Fruit fly (Drosophila melanogaster): ENCODE data around the gene CG14377.

The CG14377 gene

DNA sequence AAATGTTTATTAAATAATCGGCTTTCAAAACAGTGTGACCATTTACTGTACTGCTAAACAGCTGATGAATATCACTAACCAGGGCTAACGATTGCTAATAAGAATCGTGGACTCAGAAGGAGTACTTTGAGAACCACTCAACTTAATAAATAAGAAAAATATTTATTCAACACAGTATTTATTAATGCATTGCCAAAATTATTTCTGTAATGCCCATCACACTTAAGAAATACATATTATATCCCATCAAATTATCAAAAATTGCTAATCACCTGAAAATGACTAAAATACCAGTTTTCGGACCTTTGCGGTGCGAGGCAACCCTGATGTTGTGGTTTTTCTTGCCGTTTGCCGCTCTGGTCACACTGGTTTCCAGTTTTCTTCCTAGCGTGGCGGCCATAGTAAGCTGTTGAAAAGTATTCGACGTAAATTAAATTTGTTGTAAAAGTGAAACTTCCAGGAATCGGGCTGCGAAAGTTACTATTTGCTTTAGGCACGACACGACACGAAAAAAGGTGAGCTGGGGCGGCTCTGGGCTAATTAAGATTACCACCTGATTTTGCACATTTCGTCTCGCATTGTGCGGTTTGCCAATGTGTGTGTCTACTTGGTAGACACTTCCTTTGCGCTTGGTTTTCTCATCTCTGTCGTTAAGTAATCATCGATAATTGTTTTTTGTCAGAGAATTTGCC lies 15.7 kb upstream of the CG14377 start, which contains the start of the genes mRpS21 and Droj2 (continued):
- TF ChIP-seq lola (GFP tag; optimal IDR thresholded peaks at IDR 0.05), result peak in 1 of 3 experiments; percentile 58
- no peak for TF ChIP-seq ttk (GFP tag; IDR thresholded peaks at IDR 0.05)
- no peak; the same call in 1 of the 2 replicates for TF ChIP-seq CG9215 (GFP tag; IDR thresholded peaks at IDR 0.05)
- TF ChIP-seq Sry-β (GFP tag; optimal IDR thresholded peaks at IDR 0.05), result no peak
- TF ChIP-seq fd96Cb (tag; optimal IDR thresholded peaks at IDR 0.05), result peak; percentile 35
- TF ChIP-seq onecut (GFP tag; IDR thresholded peaks at IDR 0.05), result no peak
- peak; percentile 7 for TF ChIP-seq Nf-YB (GFP tag; optimal IDR thresholded peaks at IDR 0.05)
- peak; percentile 98 for TF ChIP-seq CG15514 (GFP tag; optimal IDR thresholded peaks at IDR 0.05)
- TF ChIP-seq Gsc (GFP tag; IDR thresholded peaks at IDR 0.05), result no peak
- no peak for TF ChIP-seq gcm2 (GFP tag; optimal IDR thresholded peaks at IDR 0.05)
- peak; percentile 65 for TF ChIP-seq BEAF-32 (GFP tag; optimal IDR thresholded peaks at IDR 0.05)
- peak; percentile 48 for TF ChIP-seq fd3F (GFP tag; optimal IDR thresholded peaks at IDR 0.05)
- TF ChIP-seq lab (GFP tag; optimal IDR thresholded peaks at IDR 0.05), result peak; percentile 44
- peak; percentile 41 for TF ChIP-seq Hr3 (GFP tag; optimal IDR thresholded peaks at IDR 0.05)
- no peak for TF ChIP-seq nerfin-2 (GFP tag; IDR thresholded peaks at IDR 0.05; ENCODE audit: partially characterized antibody)
- peak; percentile 52; the same call in 1 of the 2 replicates for TF ChIP-seq lmd (GFP tag; IDR thresholded peaks at IDR 0.05)
- TF ChIP-seq ro (GFP tag; IDR thresholded peaks at IDR 0.05), result no peak
- TF ChIP-seq maf-S (GFP tag; optimal IDR thresholded peaks at IDR 0.05), result no peak
- TF ChIP-seq CG7556 (GFP tag; optimal IDR thresholded peaks at IDR 0.05), result peak; percentile 22
- no peak for TF ChIP-seq H2.0 (GFP tag; IDR thresholded peaks at IDR 0.05)
- TF ChIP-seq tap (tag; optimal IDR thresholded peaks at IDR 0.05), result no peak
- peak; percentile 6 for TF ChIP-seq crc (GFP tag; optimal IDR thresholded peaks at IDR 0.05)
- no peak for TF ChIP-seq trh (GFP tag; optimal IDR thresholded peaks at IDR 0.05)
- TF ChIP-seq CG12219 (GFP tag; optimal IDR thresholded peaks at IDR 0.05), result no peak
- no peak for TF ChIP-seq CG17612 (GFP tag; IDR thresholded peaks at IDR 0.05)
- peak; percentile 40 for TF ChIP-seq CG9727 (GFP tag; optimal IDR thresholded peaks at IDR 0.05)
- TF ChIP-seq Atf6 (GFP tag; IDR thresholded peaks at IDR 0.05), result peak; percentile 46; the same call in 1 of the 2 replicates
- TF ChIP-seq zfh2 (GFP tag; optimal IDR thresholded peaks at IDR 0.05), result peak; percentile 62
- peak; percentile 57 for TF ChIP-seq bcd (GFP tag; optimal IDR thresholded peaks at IDR 0.05)
- TF ChIP-seq hth (optimal IDR thresholded peaks at IDR 0.05), result no peak
- 0 out of 3 replicates have a peak, but pooled peaks have one; percentile 38 for TF ChIP-seq Dbx (GFP tag; IDR thresholded peaks at IDR 0.05)
- TF ChIP-seq Drgx (GFP tag; IDR thresholded peaks at IDR 0.05), result no peak
- TF ChIP-seq ftz-f1 (GFP tag; optimal IDR thresholded peaks at IDR 0.05), result no peak
- peak; percentile 90 for TF ChIP-seq gfzf (GFP tag; optimal IDR thresholded peaks at IDR 0.05)
- peak; percentile 84 for TF ChIP-seq stwl (tag; optimal IDR thresholded peaks at IDR 0.05)
- TF ChIP-seq CG7963 (GFP tag; IDR thresholded peaks at IDR 0.05; ENCODE audit: partially characterized antibody), result no peak
- TF ChIP-seq CG17568 (GFP tag; optimal IDR thresholded peaks at IDR 0.05), result no peak
- no peak for TF ChIP-seq pan (optimal IDR thresholded peaks at IDR 0.05)
- TF ChIP-seq pan (GFP tag; optimal IDR thresholded peaks at IDR 0.05 in 1 of 2, IDR thresholded peaks at IDR 0.05 in 1 of 2), result no peak
- TF ChIP-seq CG43689 (GFP tag; IDR thresholded peaks at IDR 0.05), result no peak
- TF ChIP-seq Lim3 (GFP tag; IDR thresholded peaks at IDR 0.05), result no peak
- TF ChIP-seq CG11504 (tag; optimal IDR thresholded peaks at IDR 0.05), result peak; percentile 74
- no peak for TF ChIP-seq danr (GFP tag; IDR thresholded peaks at IDR 0.05)
- TF ChIP-seq CG10321 (GFP tag; IDR thresholded peaks at IDR 0.05), result no peak
- TF ChIP-seq CG11456 (GFP tag; IDR thresholded peaks at IDR 0.05), result 0 out of 3 replicates have a peak, but pooled peaks have one; percentile 32
- no peak for TF ChIP-seq vfl (GFP tag; optimal IDR thresholded peaks at IDR 0.05)
- TF ChIP-seq CG15269 (tag; optimal IDR thresholded peaks at IDR 0.05), result peak; percentile 46
- TF ChIP-seq btn (GFP tag; optimal IDR thresholded peaks at IDR 0.05), result no peak
- TF ChIP-seq Vsx1 (GFP tag; optimal IDR thresholded peaks at IDR 0.05), result peak; percentile 45
- TF ChIP-seq shn (GFP tag; optimal IDR thresholded peaks at IDR 0.05), result no peak
